Fruit fly (Drosophila melanogaster) whole organism, embryonic: Measurements from ENCODE around the gene CG3008.

Experiments used
- B-H2 ChIP-seq: fragments of 200-800 bp; sonication (Bioruptor generic); optimal IDR thresholded peaks from 2 replicates; lab custom pipeline; 2018; ENCODE audit warnings: missing biosample characterization, mild to moderate bottlenecking, missing genetic modification characterization
- CG10366 ChIP-seq: fragments of 200-800 bp; sonication (Bioruptor generic); IDR thresholded peaks from 2 replicates; pipeline ENCODE4 v1.3.6; 2022; ENCODE audit warnings: missing biosample characterization, missing genetic modification characterization
- CG10431 ChIP-seq: fragments of 200-800 bp; sonication (Bioruptor generic); optimal IDR thresholded peaks from 3 replicates; lab custom pipeline; 2018; ENCODE audit warnings: missing biosample characterization, mild to moderate bottlenecking, missing genetic modification characterization
- CG10462 ChIP-seq: fragments of 200-800 bp; sonication (Bioruptor generic); optimal IDR thresholded peaks from 2 replicates; lab custom pipeline; 2016; ENCODE audit warnings: missing biosample characterization, missing genetic modification characterization
- CG10654 ChIP-seq: fragments of 200-800 bp; sonication (Bioruptor generic); optimal IDR thresholded peaks from 2 replicates; lab custom pipeline; 2016; ENCODE audit warnings: missing biosample characterization, missing genetic modification characterization
- CG10959 ChIP-seq: fragments of 200-800 bp; sonication (Bioruptor generic); IDR thresholded peaks from 2 replicates; pipeline ENCODE4 v1.3.6; 2022; ENCODE audit warnings: missing biosample characterization, missing genetic modification characterization
- CG12299 ChIP-seq: fragments of 200-800 bp; sonication (Bioruptor generic); optimal IDR thresholded peaks from 2 replicates; lab custom pipeline; 2018; ENCODE audit warnings: missing biosample characterization, mild to moderate bottlenecking, missing genetic modification characterization
- CG13624 ChIP-seq: fragments of 200-800 bp; sonication (Bioruptor generic); optimal IDR thresholded peaks from 2 replicates; lab custom pipeline; 2016; ENCODE audit warnings: missing biosample characterization, missing genetic modification characterization
- CG14860 ChIP-seq: fragments of 200-800 bp; sonication (Bioruptor generic); IDR thresholded peaks from 3 replicates; pipeline ENCODE4 v1.3.6; 2022; ENCODE audit warnings: missing biosample characterization, missing genetic modification characterization; ENCODE audit not compliant: partially characterized antibody
- CG15696 ChIP-seq: fragments of 200-800 bp; sonication (Bioruptor generic); optimal IDR thresholded peaks from 2 replicates; lab custom pipeline; 2019; ENCODE audit warnings: missing biosample characterization, mild to moderate bottlenecking, missing genetic modification characterization, moderate library complexity
- CG16815 ChIP-seq: fragments of 200-800 bp; sonication (Bioruptor generic); optimal IDR thresholded peaks from 3 replicates; lab custom pipeline; 2017; ENCODE audit warnings: missing biosample characterization, mild to moderate bottlenecking, missing genetic modification characterization
- CG17612 ChIP-seq: fragments of 200-800 bp; sonication (Bioruptor generic); IDR thresholded peaks from 2 replicates; pipeline ENCODE4 v1.3.6; 2022; ENCODE audit warnings: missing biosample characterization, missing genetic modification characterization
- CG32772 ChIP-seq: fragments of 200-800 bp; sonication (Bioruptor generic); IDR thresholded peaks from 2 replicates; pipeline ENCODE4 v1.3.6; 2022; ENCODE audit warnings: missing biosample characterization, missing genetic modification characterization
- CG5953 ChIP-seq: fragments of 200-800 bp; sonication (Bioruptor generic); IDR thresholded peaks from 2 replicates; pipeline ENCODE4 v1.3.6; 2022; ENCODE audit warnings: missing biosample characterization, missing genetic modification characterization
- CG6654 ChIP-seq: fragments of 200-800 bp; sonication (Bioruptor generic); optimal IDR thresholded peaks from 2 replicates; lab custom pipeline; 2017; ENCODE audit warnings: missing biosample characterization, mild to moderate bottlenecking, missing genetic modification characterization
- CG6689 ChIP-seq: fragments of 200-800 bp; sonication (Bioruptor generic); IDR thresholded peaks from 2 replicates; pipeline ENCODE4 v1.3.6; 2022; ENCODE audit warnings: missing biosample characterization, missing genetic modification characterization
- CG6765 ChIP-seq: fragments of 200-800 bp; sonication (Bioruptor generic); optimal IDR thresholded peaks from 3 replicates; lab custom pipeline; 2017; ENCODE audit warnings: missing biosample characterization, mild to moderate bottlenecking, missing genetic modification characterization
- CG8478 ChIP-seq: fragments of >200 bp; optimal IDR thresholded peaks from 2 replicates; lab custom pipeline; 2018
- CG9215 ChIP-seq: fragments of 200-800 bp; sonication (Bioruptor generic); IDR thresholded peaks from 2 replicates; pipeline ENCODE4 v1.3.6; 2022; ENCODE audit warnings: missing biosample characterization, missing genetic modification characterization
- CHES-1-like ChIP-seq: fragments of 200-800 bp; sonication (Bioruptor generic); optimal IDR thresholded peaks from 2 replicates; lab custom pipeline; 2016; ENCODE audit warnings: missing biosample characterization, missing genetic modification characterization
- CTCF ChIP-seq: fragments of 200-800 bp; sonication (Bioruptor generic); optimal IDR thresholded peaks from 2 replicates; lab custom pipeline; 2017; ENCODE audit warnings: missing biosample characterization, mild to moderate bottlenecking, missing genetic modification characterization, moderate library complexity
- Dip2 ChIP-seq: fragments of 200-800 bp; sonication (Bioruptor generic); IDR thresholded peaks from 2 replicates; pipeline ENCODE4 v1.3.6; 2022; ENCODE audit warnings: missing biosample characterization, missing genetic modification characterization
- Dll ChIP-seq: fragments of 200-800 bp; sonication (Bioruptor generic); IDR thresholded peaks from 4 replicates; pipeline ENCODE4 v1.3.6; 2022; ENCODE audit warnings: missing biosample characterization, missing genetic modification characterization; ENCODE audit not compliant: partially characterized antibody
- Doc2 ChIP-seq: fragments of 200-800 bp; sonication (Bioruptor generic); IDR thresholded peaks from 2 replicates; pipeline ENCODE4 v1.3.6; 2022; ENCODE audit warnings: missing biosample characterization, missing genetic modification characterization
- Dref ChIP-seq: fragments of 200-800 bp; sonication (Bioruptor generic); IDR thresholded peaks from 2 replicates; pipeline ENCODE4 v1.3.6; 2022; ENCODE audit warnings: missing biosample characterization, missing genetic modification characterization
- ERR ChIP-seq: fragments of 200-800 bp; sonication (Bioruptor generic); optimal IDR thresholded peaks from 2 replicates; lab custom pipeline; 2016; ENCODE audit warnings: missing biosample characterization, missing genetic modification characterization
- Elba2 ChIP-seq: fragments of 200-800 bp; sonication (Bioruptor generic); optimal IDR thresholded peaks from 3 replicates; lab custom pipeline; 2016; ENCODE audit warnings: missing biosample characterization, missing genetic modification characterization
- Hey ChIP-seq: fragments of 200-800 bp; sonication (Bioruptor generic); optimal IDR thresholded peaks from 3 replicates; lab custom pipeline; 2018; ENCODE audit warnings: missing biosample characterization, mild to moderate bottlenecking, missing genetic modification characterization
- Mrtf ChIP-seq: fragments of 200-800 bp; sonication (Bioruptor generic); IDR thresholded peaks from 3 replicates; pipeline ENCODE4 v1.3.6; 2022; ENCODE audit warnings: missing biosample characterization, missing genetic modification characterization
- Nf-YA ChIP-seq: fragments of 200-800 bp; sonication (Bioruptor generic); IDR thresholded peaks from 2 replicates; pipeline ENCODE4 v1.3.6; 2022; ENCODE audit warnings: missing biosample characterization, missing genetic modification characterization
- Optix ChIP-seq: fragments of 200-800 bp; sonication (Bioruptor generic); IDR thresholded peaks from 3 replicates; pipeline ENCODE4 v1.3.6; 2022; ENCODE audit warnings: missing biosample characterization, missing genetic modification characterization
- ac ChIP-seq: fragments of 200-800 bp; sonication (Bioruptor generic); optimal IDR thresholded peaks from 3 replicates; lab custom pipeline; 2017; ENCODE audit warnings: missing biosample characterization, mild to moderate bottlenecking, missing genetic modification characterization
- amos ChIP-seq: fragments of 200-800 bp; sonication (Bioruptor generic); IDR thresholded peaks from 2 replicates; pipeline ENCODE4 v1.3.6; 2022; ENCODE audit warnings: missing biosample characterization, missing genetic modification characterization; ENCODE audit not compliant: partially characterized antibody
- ato ChIP-seq: fragments of 200-800 bp; sonication (Bioruptor generic); IDR thresholded peaks from 2 replicates; pipeline ENCODE4 v1.3.6; 2022; ENCODE audit warnings: missing biosample characterization, missing genetic modification characterization; ENCODE audit not compliant: partially characterized antibody
- bsh ChIP-seq, 2 experiments: fragments of 200-800 bp; sonication (Bioruptor generic); optimal IDR thresholded peaks; 2 replicates each; lab custom pipeline; 2017 to 2018; ENCODE audit warnings: mild to moderate bottlenecking in 2 of 2, missing biosample characterization in 2 of 2, missing genetic modification characterization in 2 of 2, moderate library complexity in 1 of 2
- cas ChIP-seq: fragments of 200-800 bp; sonication (Bioruptor generic); IDR thresholded peaks from 2 replicates; pipeline ENCODE4 v1.3.6; 2022; ENCODE audit warnings: missing biosample characterization, missing genetic modification characterization
- chinmo ChIP-seq: fragments of 200-800 bp; sonication (Bioruptor generic); IDR thresholded peaks from 4 replicates; pipeline ENCODE4 v1.3.6; 2022; ENCODE audit warnings: missing biosample characterization, missing genetic modification characterization; ENCODE audit not compliant: partially characterized antibody
- grn ChIP-seq: fragments of 200-800 bp; sonication (Bioruptor generic); optimal IDR thresholded peaks from 3 replicates; lab custom pipeline; 2017; ENCODE audit warnings: missing biosample characterization, missing genetic modification characterization
- gt ChIP-seq: fragments of 200-800 bp; sonication (Bioruptor generic); IDR thresholded peaks from 2 replicates; pipeline ENCODE4 v1.3.6; 2022; ENCODE audit warnings: missing biosample characterization, missing genetic modification characterization
- her ChIP-seq: fragments of 200-800 bp; sonication (Bioruptor generic); optimal IDR thresholded peaks from 2 replicates; lab custom pipeline; 2016; ENCODE audit warnings: missing biosample characterization, missing genetic modification characterization
- jing ChIP-seq: fragments of 200-800 bp; sonication (Bioruptor generic); optimal IDR thresholded peaks from 2 replicates; lab custom pipeline; 2018; ENCODE audit warnings: missing biosample characterization, mild to moderate bottlenecking, missing genetic modification characterization
- kni ChIP-seq: fragments of 200-800 bp; sonication (Bioruptor generic); optimal IDR thresholded peaks from 3 replicates; lab custom pipeline; 2017; ENCODE audit warnings: mild to moderate bottlenecking, missing biosample characterization, missing genetic modification reagents, missing genetic modification characterization
- knrl ChIP-seq: fragments of 200-800 bp; sonication (Bioruptor generic); IDR thresholded peaks from 3 replicates; pipeline ENCODE4 v1.3.6; 2022; ENCODE audit warnings: missing biosample characterization, missing genetic modification characterization; ENCODE audit not compliant: partially characterized antibody
- mam ChIP-seq: fragments of 200-800 bp; sonication (Bioruptor generic); optimal IDR thresholded peaks from 3 replicates; lab custom pipeline; 2016; ENCODE audit warnings: missing biosample characterization, missing genetic modification characterization
- pb ChIP-seq: fragments of 200-800 bp; sonication (Bioruptor generic); optimal IDR thresholded peaks from 3 replicates; lab custom pipeline; 2016; ENCODE audit warnings: missing biosample characterization, missing genetic modification characterization
- pfk ChIP-seq: fragments of 200-800 bp; sonication (Bioruptor generic); optimal IDR thresholded peaks from 2 replicates; lab custom pipeline; 2018; ENCODE audit warnings: missing biosample characterization, mild to moderate bottlenecking, missing genetic modification characterization, moderate library complexity
- phol ChIP-seq: fragments of 200-800 bp; sonication (Bioruptor generic); optimal IDR thresholded peaks from 3 replicates; lab custom pipeline; 2018; ENCODE audit warnings: missing biosample characterization, mild to moderate bottlenecking, missing genetic modification characterization, moderate library complexity
- sens-2 ChIP-seq: fragments of 200-800 bp; sonication (Bioruptor generic); IDR thresholded peaks from 2 replicates; pipeline ENCODE4 v1.3.6; 2022; ENCODE audit warnings: missing biosample characterization, missing genetic modification characterization
- slou ChIP-seq: fragments of 200-800 bp; sonication (Bioruptor generic); optimal IDR thresholded peaks from 3 replicates; lab custom pipeline; 2016; ENCODE audit warnings: missing biosample characterization, missing genetic modification characterization
- sug ChIP-seq: fragments of 200-800 bp; optimal IDR thresholded peaks from 2 replicates; lab custom pipeline; 2019; ENCODE audit warnings: missing biosample characterization, mild to moderate bottlenecking, missing genetic modification characterization, moderate library complexity
- toy ChIP-seq: fragments of 200-800 bp; sonication (Bioruptor generic); IDR thresholded peaks from 2 replicates; pipeline ENCODE4 v1.3.6; 2022; ENCODE audit warnings: missing biosample characterization, missing genetic modification characterization
- zen ChIP-seq: fragments of 200-800 bp; sonication (Bioruptor generic); optimal IDR thresholded peaks from 3 replicates; lab custom pipeline; 2018; ENCODE audit warnings: missing biosample characterization, mild to moderate bottlenecking, missing genetic modification characterization, moderate library complexity

Gene CG3008

dm6 chr2L:4850356-4850755, 32.7 kb upstream of the CG3008 start, which contains the start of the genes mRpS2 and Mon1 (continued):
- TF ChIP-seq CG9215 (GFP tag; lab: Robert Waterston, UW) = peak; percentile 92
- peak; percentile 85 for TF ChIP-seq Optix (GFP tag; lab: Robert Waterston, UW)
- peak; percentile 95 for TF ChIP-seq phol
- peak; percentile 78 for TF ChIP-seq ERR
- peak; percentile 88 for TF ChIP-seq CG15696 (tag; lab: Kevin White, UChicago)
- TF ChIP-seq Nf-YA = peak; percentile 88
- TF ChIP-seq CG8478 (lab: Kevin White, UChicago) = no peak
- peak; percentile 44; the same call in 1 of the 4 replicates for TF ChIP-seq Dll
- TF ChIP-seq B-H2 (GFP tag; lab: Kevin White, UChicago) = peak; percentile 92
- peak; percentile 37 for TF ChIP-seq CTCF (GFP tag; lab: Kevin White, UChicago)
- TF ChIP-seq CHES-1-like (GFP tag; lab: Kevin White, UChicago) = peak; percentile 75
- peak; percentile 94 for TF ChIP-seq toy (GFP tag; lab: Robert Waterston, UW)
- TF ChIP-seq jing = no peak
- peak; percentile 73; the same call in 1 of the 2 replicates for TF ChIP-seq Doc2
- TF ChIP-seq Mrtf (GFP tag; lab: Robert Waterston, UW) = peak; percentile 86
- TF ChIP-seq CG10959 = peak; percentile 83
- peak; percentile 96 for TF ChIP-seq zen (tag; lab: Kevin White, UChicago)
- TF ChIP-seq CG10366 = peak; percentile 96
- TF ChIP-seq gt (GFP tag; lab: Robert Waterston, UW) = peak; percentile 82
- peak; percentile 98 for TF ChIP-seq CG6689 (GFP tag; lab: Robert Waterston, UW)
- no peak for TF ChIP-seq ato (GFP tag; lab: Robert Waterston, UW)
- TF ChIP-seq CG10654 (GFP tag; lab: Kevin White, UChicago) = peak; percentile 93
- peak; percentile 91 for TF ChIP-seq sug (tag; lab: Kevin White, UChicago)
- TF ChIP-seq Hey (tag; lab: Kevin White, UChicago) = no peak
- peak; percentile 67 to 95 for TF ChIP-seq bsh (GFP tag; optimal IDR thresholded peaks at IDR 0.05; lab: Kevin White, UChicago)
- TF ChIP-seq CG12299 (tag; lab: Kevin White, UChicago) = peak; percentile 91
- TF ChIP-seq chinmo = no peak
- peak; percentile 95 for TF ChIP-seq CG5953 (GFP tag; lab: Robert Waterston, UW)
- peak; percentile 62 for TF ChIP-seq Elba2 (GFP tag; lab: Kevin White, UChicago)
- no peak for TF ChIP-seq amos (GFP tag; lab: Robert Waterston, UW)
- TF ChIP-seq Dip2 (GFP tag; lab: Robert Waterston, UW) = peak; percentile 48; the same call in 1 of the 2 replicates
- TF ChIP-seq sens-2 (GFP tag; lab: Robert Waterston, UW) = peak; percentile 88
- peak; percentile 93 for TF ChIP-seq cas (GFP tag; lab: Robert Waterston, UW)
- peak; percentile 95 for TF ChIP-seq CG32772 (GFP tag; lab: Robert Waterston, UW)
- TF ChIP-seq ac (GFP tag; lab: Kevin White, UChicago) = peak; percentile 37
- peak; percentile 20 for TF ChIP-seq kni (GFP tag; lab: Kevin White, UChicago)
- peak; percentile 70 for TF ChIP-seq her (GFP tag; lab: Kevin White, UChicago)
- TF ChIP-seq pb (GFP tag; lab: Kevin White, UChicago) = peak; percentile 54
- peak; percentile 61 for TF ChIP-seq CG6654 (GFP tag; lab: Kevin White, UChicago)
- TF ChIP-seq knrl = no peak
- TF ChIP-seq CG10431 (GFP tag; lab: Kevin White, UChicago) = peak; percentile 56
- TF ChIP-seq CG16815 (GFP tag; lab: Kevin White, UChicago) = peak; percentile 83
- TF ChIP-seq pfk (GFP tag; lab: Kevin White, UChicago) = peak; percentile 27
- peak; percentile 28 for TF ChIP-seq grn (GFP tag; lab: Kevin White, UChicago)
- TF ChIP-seq CG14860 = no peak
- TF ChIP-seq slou (GFP tag; lab: Kevin White, UChicago) = peak; percentile 90
- TF ChIP-seq CG10462 (GFP tag; lab: Kevin White, UChicago) = peak; percentile 88
- TF ChIP-seq mam (GFP tag; lab: Kevin White, UChicago) = peak; percentile 91
- peak; percentile 87 for TF ChIP-seq CG6765
- TF ChIP-seq CG17612 (GFP tag; lab: Robert Waterston, UW) = peak; percentile 95
- TF ChIP-seq CG13624 (GFP tag; lab: Kevin White, UChicago) = peak; percentile 80
- TF ChIP-seq Dref = 0 out of 2 replicates have a peak, but pooled peaks have one; percentile 37
